In genomic region chr2L:19033288-19033687, dm6 we compare ENCODE assay signal across 1 fruit fly cellular context.
A peak's percentile ranks its signal among the peaks of the same experiment; 100 is the strongest.
TF ChIP-seq lines count a peak whose summit lies in the region.

Gene hook, minus strand, starts transcription at chr2L:19033498.

TF ChIP-seq in whole organism, embryonic, 481 proteins besides CTCF, POLR2A, EP300 and RAD21 (continued from another document):
- TF ChIP-seq Scr (GFP tag; IDR thresholded peaks at IDR 0.05; lab: Robert Waterston, UW; ENCODE audit: partially characterized antibody) (peak; percentile 81), CG2712 (tag; optimal IDR thresholded peaks at IDR 0.05; lab: Kevin White, UChicago) (peak; percentile 24), Doc3 (GFP tag; IDR thresholded peaks at IDR 0.05; lab: Robert Waterston, UW; ENCODE audit: partially characterized antibody) (peak; percentile 84), CG2116 (GFP tag; optimal IDR thresholded peaks at IDR 0.05; lab: Kevin White, UChicago) (peak; percentile 60), Dll (GFP tag; IDR thresholded peaks at IDR 0.05; lab: Robert Waterston, UW; ENCODE audit: partially characterized antibody) (peak; percentile 85), MESR4 (GFP tag; optimal IDR thresholded peaks at IDR 0.05; lab: Kevin White, UChicago) (peak; percentile 45), CG4617 (GFP tag; optimal IDR thresholded peaks at IDR 0.05; lab: Kevin White, UChicago; ENCODE audit: borderline replicate concordance) (peak; percentile 22), dmrt99B (tag; optimal IDR thresholded peaks at IDR 0.05; lab: Kevin White, UChicago) (no peak), CG10267 (tag; optimal IDR thresholded peaks at IDR 0.05; lab: Kevin White, UChicago) (peak; percentile 22), Rfx (GFP tag; IDR thresholded peaks at IDR 0.05; lab: Robert Waterston, UW) (0 out of 2 replicates have a peak, but pooled peaks have one; percentile 14), trem (tag; optimal IDR thresholded peaks at IDR 0.05; lab: Kevin White, UChicago) (peak; percentile 52), CG10565 (GFP tag; optimal IDR thresholded peaks at IDR 0.05; lab: Kevin White, UChicago) (no peak), CG17385 (GFP tag; optimal IDR thresholded peaks at IDR 0.05; lab: Kevin White, UChicago) (peak; percentile 6), Oaz (GFP tag; IDR thresholded peaks at IDR 0.05; lab: Robert Waterston, UW) (no peak), tna (GFP tag; IDR thresholded peaks at IDR 0.05; lab: Robert Waterston, UW; ENCODE audit: partially characterized antibody) (0 out of 2 replicates have a peak, but pooled peaks have one; percentile 40), bbx (GFP tag; IDR thresholded peaks at IDR 0.05; lab: Robert Waterston, UW; ENCODE audit: partially characterized antibody) (peak; percentile 85), knrl (GFP tag; IDR thresholded peaks at IDR 0.05; lab: Robert Waterston, UW; ENCODE audit: partially characterized antibody) (peak; percentile 84), hb (GFP tag; IDR thresholded peaks at IDR 0.05; lab: Robert Waterston, UW; ENCODE audit: partially characterized antibody) (peak; percentile 67; the same call in 2 of the 3 replicates), MBD-R2 (GFP tag; IDR thresholded peaks at IDR 0.05; lab: Robert Waterston, UW) (peak; percentile 68), CG13287 (GFP tag; IDR thresholded peaks at IDR 0.05; lab: Robert Waterston, UW; ENCODE audit: partially characterized antibody) (peak; percentile 81), so (GFP tag; IDR thresholded peaks at IDR 0.05; lab: Robert Waterston, UW) (no peak), lilli (GFP tag; optimal IDR thresholded peaks at IDR 0.05; lab: Kevin White, UChicago) (no peak), hbn (GFP tag; IDR thresholded peaks at IDR 0.05; lab: Robert Waterston, UW; ENCODE audit: partially characterized antibody) (peak; percentile 75), unc-4 (GFP tag; IDR thresholded peaks at IDR 0.05; lab: Robert Waterston, UW; ENCODE audit: partially characterized antibody) (peak; percentile 72), row (GFP tag; IDR thresholded peaks at IDR 0.05; lab: Robert Waterston, UW) (peak; percentile 49; the same call in 2 of the 3 replicates), CG16813 (GFP tag; IDR thresholded peaks at IDR 0.05; lab: Robert Waterston, UW; ENCODE audit: partially characterized antibody) (peak; percentile 69), CG14965 (GFP tag; optimal IDR thresholded peaks at IDR 0.05; lab: Kevin White, UChicago; ENCODE audit: borderline replicate concordance) (no peak)
